Fruit fly (Drosophila melanogaster): ENCODE results near the gene Cralbp.

dm6 chr3L:5764922-5765843, 21.3 kb downstream of the Cralbp start, which contains the start of gene CG10576:
- TF ChIP-seq CG12605 (GFP tag; IDR thresholded peaks at IDR 0.05) = no peak
- TF ChIP-seq CG8159 (tag; optimal IDR thresholded peaks at IDR 0.05) = no peak

Data from whole organism, pupa.